Fruit fly (Drosophila melanogaster): ENCODE results near the gene CG6729.

The CG6729 gene

DNA sequence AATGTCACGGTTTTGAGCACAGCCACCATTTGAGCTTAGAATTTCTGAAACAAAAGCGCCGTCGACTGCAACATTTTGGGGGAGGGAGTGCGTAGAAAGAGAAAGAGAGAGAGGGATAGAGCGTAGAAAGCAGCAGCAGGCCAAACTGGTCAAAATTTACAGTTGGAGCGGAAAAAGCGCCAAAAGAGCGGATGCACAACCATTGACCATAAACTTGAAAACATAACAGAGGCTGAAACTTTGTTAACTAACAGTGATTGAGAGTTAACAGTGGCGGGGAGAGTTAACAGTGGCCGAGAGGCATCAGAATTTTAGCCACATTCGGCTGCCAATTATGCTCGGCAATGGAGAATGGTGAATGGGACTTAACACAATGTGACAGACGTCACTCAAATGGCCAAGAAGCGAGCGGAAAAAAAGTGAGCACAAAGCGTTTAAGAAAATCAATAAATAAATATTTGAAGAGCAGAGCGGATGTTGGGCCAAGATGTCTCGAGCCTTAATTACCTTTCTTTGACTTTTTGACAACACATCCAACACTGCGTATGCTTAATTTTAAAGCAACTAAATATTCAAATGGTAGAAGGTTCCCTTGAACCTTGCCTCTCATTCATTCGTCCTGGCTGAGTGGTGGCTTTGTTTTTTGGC, 13.4 kb upstream of the CG6729 start:
- TF ChIP-seq CG7839 (tag; optimal IDR thresholded peaks at IDR 0.05) (no peak), Trl (optimal IDR thresholded peaks at IDR 0.05) (peak; percentile 69 to 88), Trl (GFP tag; optimal IDR thresholded peaks at IDR 0.05) (no peak), CG4282 (GFP tag; optimal IDR thresholded peaks at IDR 0.05) (no peak), CG3163 (GFP tag; optimal IDR thresholded peaks at IDR 0.05) (no peak), Deaf1 (tag; optimal IDR thresholded peaks at IDR 0.05) (peak; percentile 52), onecut (GFP tag; IDR thresholded peaks at IDR 0.05) (peak; percentile 71; the same call in 1 of the 2 replicates), CG7786 (GFP tag; optimal IDR thresholded peaks at IDR 0.05) (no peak), sim (GFP tag; IDR thresholded peaks at IDR 0.05) (no peak), chinmo (GFP tag; IDR thresholded peaks at IDR 0.05; ENCODE audit: partially characterized antibody) (peak; percentile 24; the same call in 1 of the 4 replicates), HLHmδ (GFP tag; optimal IDR thresholded peaks at IDR 0.05) (no peak), wdn (GFP tag; IDR thresholded peaks at IDR 0.05) (no peak), CG4424 (GFP tag; optimal IDR thresholded peaks at IDR 0.05) (no peak)

- TF ChIP-seq PHDP (tag; optimal IDR thresholded peaks at IDR 0.05) (peak; percentile 9), Nf-YA (GFP tag; IDR thresholded peaks at IDR 0.05) (no peak), ro (GFP tag; IDR thresholded peaks at IDR 0.05) (no peak), CG3726 (GFP tag; IDR thresholded peaks at IDR 0.05) (no peak), CG9876 (GFP tag; optimal IDR thresholded peaks at IDR 0.05) (peak; percentile 19), pum (GFP tag; optimal IDR thresholded peaks at IDR 0.05) (no peak), lilli (GFP tag; optimal IDR thresholded peaks at IDR 0.05) (peak; percentile 9), fd102C (GFP tag; optimal IDR thresholded peaks at IDR 0.05) (no peak), CG3281 (GFP tag; optimal IDR thresholded peaks at IDR 0.05) (peak; percentile 47), CG1792 (GFP tag; optimal IDR thresholded peaks at IDR 0.05) (peak; percentile 10), pzg (GFP tag; optimal IDR thresholded peaks at IDR 0.05) (no peak), caup (GFP tag; optimal IDR thresholded peaks at IDR 0.05; ENCODE audit: severe bottlenecking) (peak; percentile 60), pho (GFP tag; optimal IDR thresholded peaks at IDR 0.05) (no peak), Hmr (GFP tag; optimal IDR thresholded peaks at IDR 0.05) (peak; percentile 65), maf-S (GFP tag; optimal IDR thresholded peaks at IDR 0.05) (no peak), CG12236 (GFP tag; optimal IDR thresholded peaks at IDR 0.05) (no peak), dmrt11E (tag; optimal IDR thresholded peaks at IDR 0.05) (no peak), odd (GFP tag; optimal IDR thresholded peaks at IDR 0.05) (no peak), Deaf1 (tag; optimal IDR thresholded peaks at IDR 0.05) (peak; percentile 75), Fer3 (tag; optimal IDR thresholded peaks at IDR 0.05) (peak; percentile 10), CG11247 (GFP tag; IDR thresholded peaks at IDR 0.05) (0 out of 2 replicates have a peak, but pooled peaks have one; percentile 30), hkb (optimal IDR thresholded peaks at IDR 0.05) (no peak), hkb (GFP tag; IDR thresholded peaks at IDR 0.05) (peak; percentile 62), gcm (GFP tag; optimal IDR thresholded peaks at IDR 0.05) (peak; percentile 15), CG1602 (GFP tag; optimal IDR thresholded peaks at IDR 0.05) (no peak), CG8765 (GFP tag; IDR thresholded peaks at IDR 0.05) (no peak), CG9727 (GFP tag; optimal IDR thresholded peaks at IDR 0.05) (no peak), CG8478 (optimal IDR thresholded peaks at IDR 0.05) (no peak), Rx (GFP tag; IDR thresholded peaks at IDR 0.05) (no peak), YL-1 (GFP tag; optimal IDR thresholded peaks at IDR 0.05) (peak; percentile 7), bab2 (GFP tag; optimal IDR thresholded peaks at IDR 0.05) (no peak), unc-4 (GFP tag; IDR thresholded peaks at IDR 0.05; ENCODE audit: partially characterized antibody) (peak; percentile 40; the same call in 1 of the 2 replicates), Vsx1 (GFP tag; optimal IDR thresholded peaks at IDR 0.05) (no peak), ATbp (GFP tag; optimal IDR thresholded peaks at IDR 0.05) (peak; percentile 14), wek (GFP tag; optimal IDR thresholded peaks at IDR 0.05) (peak; percentile 45), CG12391 (tag; optimal IDR thresholded peaks at IDR 0.05) (no peak), NfI (GFP tag; optimal IDR thresholded peaks at IDR 0.05) (peak; percentile 30), eve (GFP tag; optimal IDR thresholded peaks at IDR 0.05) (no peak)
Observed at dm6 chr2L:10756049-10756448, 12.3 kb upstream of the CG6729 start, which contains the start of gene CG17124. Gene CG17124 (minus strand): TSS chr2L:10756325.

Data from whole organism, embryonic.